Fruit fly (Drosophila melanogaster) Kc167 (cell line): Measurements from ENCODE around the gene CG42819.

Experiments used
- insv ChIP-seq: fragments of >200 bp; optimal IDR thresholded peaks from 3 replicates; lab custom pipeline; 2018; ENCODE audit warnings: missing external identifiers
- psq ChIP-seq: fragments of >200 bp; optimal IDR thresholded peaks from 2 replicates; lab custom pipeline; 2017; ENCODE audit warnings: missing external identifiers

dm6 chr2L:8420259-8420930, 31.3 kb upstream of the CG42819 start:
- no peak for TF ChIP-seq psq (lab: Kevin White, UChicago)
- no peak for TF ChIP-seq insv (lab: Kevin White, UChicago)
